Fruit fly (Drosophila melanogaster) whole organism, embryonic: Measurements from ENCODE around the gene CAH6.

ENCODE experiments used
- CG11695 ChIP-seq: fragments of 200-800 bp; sonication (Bioruptor generic); IDR thresholded peaks from 3 replicates; pipeline ENCODE4 v1.3.6; 2022; ENCODE audit warnings: missing biosample characterization, missing genetic modification characterization
- CG12299 ChIP-seq: fragments of 200-800 bp; sonication (Bioruptor generic); optimal IDR thresholded peaks from 2 replicates; lab custom pipeline; 2018; ENCODE audit warnings: missing biosample characterization, mild to moderate bottlenecking, missing genetic modification characterization
- CG12391 ChIP-seq: fragments of 200-800 bp; sonication (Bioruptor generic); optimal IDR thresholded peaks from 3 replicates; lab custom pipeline; 2018; ENCODE audit warnings: missing biosample characterization, mild to moderate bottlenecking, missing genetic modification characterization, moderate library complexity
- CG12942 ChIP-seq: fragments of 200-800 bp; sonication (Bioruptor generic); optimal IDR thresholded peaks from 3 replicates; lab custom pipeline; 2016; ENCODE audit warnings: missing biosample characterization, missing genetic modification characterization
- CG13287 ChIP-seq: fragments of 200-800 bp; sonication (Bioruptor generic); IDR thresholded peaks from 2 replicates; pipeline ENCODE4 v1.3.6; 2022; ENCODE audit warnings: missing biosample characterization, missing genetic modification characterization; ENCODE audit not compliant: partially characterized antibody
- CG13296 ChIP-seq: fragments of 200-800 bp; sonication (Bioruptor generic); optimal IDR thresholded peaks from 3 replicates; lab custom pipeline; 2018; ENCODE audit warnings: missing biosample characterization, mild to moderate bottlenecking, missing genetic modification characterization
- CG14860 ChIP-seq: fragments of 200-800 bp; sonication (Bioruptor generic); IDR thresholded peaks from 3 replicates; pipeline ENCODE4 v1.3.6; 2022; ENCODE audit warnings: missing biosample characterization, missing genetic modification characterization; ENCODE audit not compliant: partially characterized antibody
- CG15601 ChIP-seq: fragments of 200-800 bp; sonication (Bioruptor generic); optimal IDR thresholded peaks from 3 replicates; lab custom pipeline; 2019; ENCODE audit warnings: missing biosample characterization, mild to moderate bottlenecking, missing genetic modification characterization, moderate library complexity
- CG17829 ChIP-seq: fragments of 200-800 bp; optimal IDR thresholded peaks from 2 replicates; lab custom pipeline; 2019; ENCODE audit warnings: missing biosample characterization, mild to moderate bottlenecking, missing genetic modification characterization, moderate library complexity
- CG2202 ChIP-seq: fragments of 200-800 bp; sonication (Bioruptor generic); optimal IDR thresholded peaks from 2 replicates; lab custom pipeline; 2018; ENCODE audit warnings: missing biosample characterization, mild to moderate bottlenecking, missing genetic modification characterization
- CG3065 ChIP-seq: fragments of 200-800 bp; sonication (Bioruptor generic); optimal IDR thresholded peaks from 2 replicates; lab custom pipeline; 2016; ENCODE audit warnings: missing biosample characterization, missing genetic modification characterization
- CG32772 ChIP-seq: fragments of 200-800 bp; sonication (Bioruptor generic); IDR thresholded peaks from 2 replicates; pipeline ENCODE4 v1.3.6; 2022; ENCODE audit warnings: missing biosample characterization, missing genetic modification characterization
- CG3407 ChIP-seq: fragments of 200-800 bp; sonication (Bioruptor generic); optimal IDR thresholded peaks from 2 replicates; lab custom pipeline; 2018; ENCODE audit warnings: missing biosample characterization, mild to moderate bottlenecking, missing genetic modification characterization
- CG34376 ChIP-seq: fragments of 200-800 bp; sonication (Bioruptor generic); optimal IDR thresholded peaks from 2 replicates; lab custom pipeline; 2018; ENCODE audit warnings: missing biosample characterization, mild to moderate bottlenecking, missing genetic modification characterization
- CG3995 ChIP-seq: fragments of 200-800 bp; sonication (Bioruptor generic); optimal IDR thresholded peaks from 3 replicates; lab custom pipeline; 2016; ENCODE audit warnings: missing biosample characterization, missing genetic modification characterization
- CG5180 ChIP-seq: fragments of 200-800 bp; sonication (Bioruptor generic); optimal IDR thresholded peaks from 3 replicates; lab custom pipeline; 2017; ENCODE audit warnings: missing biosample characterization, missing genetic modification characterization, mild to moderate bottlenecking, moderate library complexity, missing genetic modification reagents
- CG6654 ChIP-seq: fragments of 200-800 bp; sonication (Bioruptor generic); optimal IDR thresholded peaks from 2 replicates; lab custom pipeline; 2017; ENCODE audit warnings: missing biosample characterization, mild to moderate bottlenecking, missing genetic modification characterization
- CG8281 ChIP-seq: fragments of 200-800 bp; sonication (Bioruptor generic); optimal IDR thresholded peaks from 2 replicates; lab custom pipeline; 2018; ENCODE audit warnings: missing biosample characterization, mild to moderate bottlenecking, missing genetic modification characterization, moderate library complexity
- CG9215 ChIP-seq: fragments of 200-800 bp; sonication (Bioruptor generic); IDR thresholded peaks from 2 replicates; pipeline ENCODE4 v1.3.6; 2022; ENCODE audit warnings: missing biosample characterization, missing genetic modification characterization
- CkIIα-i1 ChIP-seq: fragments of 200-800 bp; sonication (Bioruptor generic); IDR thresholded peaks from 2 replicates; pipeline ENCODE4 v1.3.6; 2022; ENCODE audit warnings: missing biosample characterization, missing genetic modification characterization
- D ChIP-seq, 2 experiments: fragments of 200-800 bp in 1 of 2; fragments of >200 bp in 1 of 2; sonication (Bioruptor generic) in 1 of 2; optimal IDR thresholded peaks; 2 replicates in 1 of 2; 3 replicates in 1 of 2; lab custom pipeline; 2017; ENCODE audit warnings: mild to moderate bottlenecking in 1 of 2, missing biosample characterization in 1 of 2, missing genetic modification characterization in 1 of 2, missing genetic modification reagents in 1 of 2
- Deaf1 ChIP-seq: fragments of 200-800 bp; optimal IDR thresholded peaks from 3 replicates; lab custom pipeline; 2019; ENCODE audit warnings: missing biosample characterization, mild to moderate bottlenecking, missing genetic modification characterization, moderate library complexity
- Dp ChIP-seq: fragments of 200-800 bp; sonication (Bioruptor generic); optimal IDR thresholded peaks from 2 replicates; lab custom pipeline; 2018; ENCODE audit warnings: missing biosample characterization, mild to moderate bottlenecking, missing genetic modification characterization, moderate library complexity
- E2f2 ChIP-seq: fragments of 200-800 bp; sonication (Bioruptor generic); IDR thresholded peaks from 2 replicates; pipeline ENCODE4 v1.3.6; 2022; ENCODE audit warnings: missing biosample characterization, missing genetic modification characterization
- Ets97D ChIP-seq: fragments of 200-800 bp; sonication (Bioruptor generic); optimal IDR thresholded peaks from 3 replicates; lab custom pipeline; 2016; ENCODE audit warnings: missing biosample characterization, missing genetic modification characterization
- H15 ChIP-seq: fragments of 200-800 bp; sonication (Bioruptor generic); IDR thresholded peaks from 3 replicates; pipeline ENCODE4 v1.3.6; 2022; ENCODE audit warnings: missing biosample characterization, missing genetic modification characterization
- Hr39 ChIP-seq: fragments of >200 bp; optimal IDR thresholded peaks from 2 replicates; lab custom pipeline; 2017
- Lpt ChIP-seq: fragments of >200 bp; optimal IDR thresholded peaks from 2 replicates; lab custom pipeline; 2018; ENCODE audit warnings: missing biosample characterization, missing genetic modification characterization
- Oaz ChIP-seq: fragments of 200-800 bp; sonication (Bioruptor generic); IDR thresholded peaks from 2 replicates; pipeline ENCODE4 v1.3.6; 2022; ENCODE audit warnings: missing biosample characterization, missing genetic modification characterization
- cad ChIP-seq: fragments of >200 bp; optimal IDR thresholded peaks from 2 replicates; lab custom pipeline; 2017; ENCODE audit warnings: missing biosample characterization, missing genetic modification characterization
- cg ChIP-seq: fragments of 200-800 bp; sonication (Bioruptor generic); optimal IDR thresholded peaks from 3 replicates; lab custom pipeline; 2019; ENCODE audit warnings: missing biosample characterization, mild to moderate bottlenecking, missing genetic modification characterization, moderate library complexity
- croc ChIP-seq: fragments of 200-800 bp; sonication (Bioruptor generic); conservative IDR thresholded peaks from 3 replicates; pipeline ENCODE4 v1.3.6; 2022; ENCODE audit warnings: missing biosample characterization, missing genetic modification characterization
- cwo ChIP-seq: fragments of 200-800 bp; sonication (Bioruptor generic); optimal IDR thresholded peaks from 3 replicates; lab custom pipeline; 2017; ENCODE audit warnings: missing biosample characterization, missing genetic modification characterization, mild to moderate bottlenecking, moderate library complexity, missing genetic modification reagents
- exex ChIP-seq: fragments of 200-800 bp; sonication (Bioruptor generic); optimal IDR thresholded peaks from 4 replicates; lab custom pipeline; 2018; ENCODE audit warnings: missing biosample characterization, mild to moderate bottlenecking, missing genetic modification characterization, moderate library complexity
- gfzf ChIP-seq: fragments of 200-800 bp; sonication (Bioruptor generic); optimal IDR thresholded peaks from 2 replicates; lab custom pipeline; 2016; ENCODE audit warnings: missing biosample characterization, mild to moderate bottlenecking, missing genetic modification characterization, moderate library complexity
- her ChIP-seq: fragments of 200-800 bp; sonication (Bioruptor generic); optimal IDR thresholded peaks from 2 replicates; lab custom pipeline; 2016; ENCODE audit warnings: missing biosample characterization, missing genetic modification characterization
- hkb ChIP-seq, 2 experiments: fragments of 200-800 bp in 1 of 2; fragments of >200 bp in 1 of 2; sonication (Bioruptor generic) in 1 of 2; IDR thresholded peaks in 1 of 2; optimal IDR thresholded peaks in 1 of 2; 2 replicates each; pipeline versions ENCODE4 v1.3.6 to Lab custom; 2017 to 2022; ENCODE audit warnings: missing biosample characterization in 1 of 2, missing genetic modification characterization in 1 of 2
- jumu ChIP-seq: fragments of 200-800 bp; sonication (Bioruptor generic); optimal IDR thresholded peaks from 3 replicates; lab custom pipeline; 2016; ENCODE audit warnings: missing biosample characterization, missing genetic modification characterization
- luna ChIP-seq: fragments of 200-800 bp; sonication (Bioruptor generic); optimal IDR thresholded peaks from 2 replicates; lab custom pipeline; 2016; ENCODE audit warnings: missing biosample characterization, missing genetic modification characterization
- oc ChIP-seq: fragments of 200-800 bp; sonication (Bioruptor generic); optimal IDR thresholded peaks from 2 replicates; lab custom pipeline; 2018; ENCODE audit warnings: missing biosample characterization, mild to moderate bottlenecking, missing genetic modification characterization, moderate library complexity
- pum ChIP-seq: fragments of 200-800 bp; sonication (Bioruptor generic); optimal IDR thresholded peaks from 2 replicates; lab custom pipeline; 2016; ENCODE audit warnings: missing biosample characterization, missing genetic modification characterization
- pzg ChIP-seq: fragments of 200-800 bp; sonication (Bioruptor generic); optimal IDR thresholded peaks from 3 replicates; lab custom pipeline; 2018; ENCODE audit warnings: missing biosample characterization, mild to moderate bottlenecking, missing genetic modification characterization, moderate library complexity
- tna ChIP-seq: fragments of 200-800 bp; sonication (Bioruptor generic); IDR thresholded peaks from 2 replicates; pipeline ENCODE4 v1.3.6; 2022; ENCODE audit warnings: missing biosample characterization, missing genetic modification characterization; ENCODE audit not compliant: partially characterized antibody
- twi ChIP-seq: fragments of 200-800 bp; optimal IDR thresholded peaks from 2 replicates; lab custom pipeline; 2019; ENCODE audit warnings: missing biosample characterization, mild to moderate bottlenecking, missing genetic modification characterization, moderate library complexity
- vnd ChIP-seq: fragments of 200-800 bp; sonication (Bioruptor generic); IDR thresholded peaks from 3 replicates; pipeline ENCODE4 v1.3.6; 2022; ENCODE audit warnings: missing biosample characterization, missing genetic modification characterization; ENCODE audit not compliant: partially characterized antibody
- wdn ChIP-seq: fragments of 200-800 bp; sonication (Bioruptor generic); IDR thresholded peaks from 2 replicates; pipeline ENCODE4 v1.3.6; 2022; ENCODE audit warnings: missing biosample characterization, missing genetic modification characterization
- zfh2 ChIP-seq: fragments of 200-800 bp; sonication (Bioruptor generic); optimal IDR thresholded peaks from 2 replicates; lab custom pipeline; 2016; ENCODE audit warnings: missing biosample characterization, missing genetic modification characterization

CAH6 gene

DNA sequence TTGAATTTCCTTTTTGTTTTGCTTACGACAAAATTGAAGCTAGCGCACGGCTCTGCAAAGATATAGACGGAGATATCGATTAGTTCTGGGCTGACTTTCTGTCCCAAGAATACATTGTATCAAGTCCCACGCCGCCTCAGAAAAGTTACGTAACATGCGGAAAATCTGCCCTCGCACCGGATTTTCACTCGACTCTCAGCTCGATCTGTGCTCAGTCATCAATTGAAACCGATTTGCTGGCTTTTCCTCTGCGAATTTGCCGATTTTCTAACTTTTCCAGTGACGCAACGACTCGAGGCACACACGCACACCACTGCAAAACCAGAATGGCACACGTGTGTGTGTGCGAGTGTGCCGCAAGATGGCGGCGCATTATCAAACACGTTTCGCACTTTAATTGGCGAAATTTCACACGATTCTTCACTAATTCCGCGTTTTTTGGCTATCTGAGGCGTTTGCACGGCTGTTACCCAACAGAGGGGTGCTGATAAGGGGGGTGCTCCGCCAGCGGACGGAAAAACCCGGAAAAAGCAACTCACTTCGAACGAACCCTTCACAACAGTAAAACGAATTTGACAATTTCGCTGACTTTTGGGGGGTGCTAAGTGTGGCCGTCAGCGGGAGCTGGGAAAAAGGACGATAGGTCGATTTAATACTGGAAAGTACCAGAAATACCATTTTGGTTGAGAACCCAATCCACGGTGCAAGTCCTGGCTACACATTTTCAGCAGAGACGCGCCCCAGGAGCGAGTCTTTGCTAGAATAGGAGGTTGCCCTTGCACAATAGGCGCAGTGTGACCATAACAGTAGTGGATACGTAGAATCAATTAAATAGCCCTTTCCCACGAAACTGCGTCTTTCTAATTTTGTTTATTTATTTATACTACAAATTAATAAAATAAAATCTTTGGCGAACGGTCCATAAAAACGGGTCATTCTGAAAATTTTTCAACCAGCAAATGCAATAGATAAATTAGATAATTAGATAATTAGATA is 38.1 kb upstream of the CAH6 start, which contains the start of gene ATPsynC (continued):
- TF ChIP-seq Dp (GFP tag; lab: Kevin White, UChicago) (peak; percentile 56), her (GFP tag; lab: Kevin White, UChicago) (peak; percentile 68), CG32772 (GFP tag; lab: Robert Waterston, UW) (no peak), CG15601 (tag; lab: Kevin White, UChicago) (peak; percentile 73), hkb (optimal IDR thresholded peaks at IDR 0.05; lab: Kevin White, UChicago) (peak; percentile 31), hkb (GFP tag; IDR thresholded peaks at IDR 0.05; lab: Robert Waterston, UW) (no peak), cg (GFP tag; lab: Kevin White, UChicago) (peak; percentile 89), CG12942 (GFP tag; lab: Kevin White, UChicago) (no peak), zfh2 (GFP tag; lab: Kevin White, UChicago) (peak; percentile 16), CG3995 (peak; percentile 17), Deaf1 (tag; lab: Kevin White, UChicago) (peak; percentile 38), CG3407 (GFP tag; lab: Kevin White, UChicago) (no peak), CG13287 (GFP tag; lab: Robert Waterston, UW) (no peak), CkIIα-i1 (GFP tag; lab: Robert Waterston, UW) (no peak), pum (GFP tag; lab: Kevin White, UChicago) (peak; percentile 26), CG3065 (GFP tag; lab: Kevin White, UChicago) (peak; percentile 19), H15 (GFP tag; lab: Robert Waterston, UW) (no peak), Oaz (GFP tag; lab: Robert Waterston, UW) (no peak), CG8281 (tag; lab: Kevin White, UChicago) (no peak), wdn (GFP tag; lab: Robert Waterston, UW) (no peak), CG6654 (GFP tag; lab: Kevin White, UChicago) (no peak), Hr39 (no peak), tna (GFP tag; lab: Robert Waterston, UW) (no peak), Ets97D (peak; percentile 94), vnd (GFP tag; lab: Robert Waterston, UW) (no peak), CG9215 (GFP tag; lab: Robert Waterston, UW) (no peak), E2f2 (no peak), CG13296 (peak; percentile 61), twi (tag; lab: Kevin White, UChicago) (no peak), croc (GFP tag; lab: Robert Waterston, UW) (no peak), CG14860 (GFP tag; lab: Robert Waterston, UW) (no peak), CG2202 (peak; percentile 21), CG11695 (GFP tag; lab: Robert Waterston, UW) (no peak), CG17829 (tag; lab: Kevin White, UChicago) (peak; percentile 68), luna (GFP tag; lab: Kevin White, UChicago) (no peak), CG12391 (tag; lab: Kevin White, UChicago) (peak; percentile 57), exex (tag; lab: Kevin White, UChicago) (peak; percentile 7), CG12299 (peak; percentile 35), oc (tag; lab: Kevin White, UChicago) (no peak), cad (no peak), pzg (peak; percentile 100), CG5180 (GFP tag; lab: Kevin White, UChicago) (no peak), gfzf (GFP tag; lab: Kevin White, UChicago) (peak; percentile 100), jumu (GFP tag; lab: Kevin White, UChicago) (peak; percentile 36), Lpt (GFP tag; lab: Kevin White, UChicago) (no peak), D (optimal IDR thresholded peaks at IDR 0.05; lab: Kevin White, UChicago) (peak; percentile 12), D (GFP tag; optimal IDR thresholded peaks at IDR 0.05; lab: Kevin White, UChicago) (no peak), CG34376 (peak; percentile 82), cwo (peak; percentile 73)
